Fruit fly (Drosophila melanogaster): ENCODE measurements around the gene CG4020.

dm6 chrX:5947870-5948498 lies 42.4 kb downstream of the CG4020 start, which contains the start of gene CG6041:
- TF ChIP-seq CTCF (optimal IDR thresholded peaks at IDR 0.05) (no peak), CG8478 (optimal IDR thresholded peaks at IDR 0.05) (no peak)

Data from S2 (cell line).